Worm (Caenorhabditis elegans) whole organism, early embryonic: Measurements from ENCODE around the gene aldo-1.

ENCODE experiments used
- B0310.2 ChIP-seq: sonication (generic microtip); optimal IDR thresholded peaks from 2 replicates; lab custom pipeline; 2016; ENCODE audit warnings: mild to moderate bottlenecking, missing genetic modification characterization, missing compliant biosample characterization
- F13C5.2 ChIP-seq: sonication (generic microtip); optimal IDR thresholded peaks from 2 replicates; lab custom pipeline; 2017; ENCODE audit warnings: mild to moderate bottlenecking, missing genetic modification characterization, inconsistent platforms, missing compliant biosample characterization
- aly-1 ChIP-seq: sonication (generic microtip); optimal IDR thresholded peaks from 2 replicates; lab custom pipeline; 2016; ENCODE audit warnings: missing genetic modification characterization, missing compliant biosample characterization
- ama-1 ChIP-seq: fragments of 150-350 bp; optimal IDR thresholded peaks from 2 replicates; lab custom pipeline; 2014
- ceh-13 ChIP-seq: fragments of 200-800 bp; sonication (Bioruptor generic); optimal IDR thresholded peaks from 2 replicates; lab custom pipeline; 2018; ENCODE audit warnings: mild to moderate bottlenecking, missing genetic modification characterization, missing compliant biosample characterization
- ceh-36 ChIP-seq: sonication (generic microtip); optimal IDR thresholded peaks from 2 replicates; lab custom pipeline; 2016; ENCODE audit warnings: missing genetic modification characterization, inconsistent platforms, missing compliant biosample characterization
- ets-7 ChIP-seq: sonication (generic microtip); optimal IDR thresholded peaks from 2 replicates; lab custom pipeline; 2016; ENCODE audit warnings: missing genotype, missing genetic modification characterization, missing compliant biosample characterization
- flt-1 ChIP-seq: fragments of 200-800 bp; sonication (Bioruptor generic); IDR thresholded peaks from 2 replicates; pipeline ENCODE4 v1.3.6; 2022; ENCODE audit warnings: missing genetic modification characterization, missing compliant biosample characterization
- hmbx-1 ChIP-seq: sonication (generic microtip); optimal IDR thresholded peaks from 2 replicates; lab custom pipeline; 2016; ENCODE audit warnings: mild to moderate bottlenecking, missing genetic modification characterization, missing compliant biosample characterization
- hmg-4 ChIP-seq: fragments of 200-800 bp; sonication (Bioruptor generic); optimal IDR thresholded peaks from 2 replicates; lab custom pipeline; 2018; ENCODE audit warnings: mild to moderate bottlenecking, missing genetic modification characterization, missing compliant biosample characterization
- hnd-1 ChIP-seq: sonication (generic microtip); optimal IDR thresholded peaks from 2 replicates; lab custom pipeline; 2016; ENCODE audit warnings: missing genetic modification characterization, missing compliant biosample characterization
- pes-1 ChIP-seq: fragments of 200-800 bp; sonication (Bioruptor generic); IDR thresholded peaks from 2 replicates; pipeline ENCODE4 v1.3.6; 2022; ENCODE audit warnings: missing genetic modification reagents, missing genetic modification characterization, missing compliant biosample characterization
- tbx-11 ChIP-seq: fragments of 200-800 bp; sonication (Bioruptor generic); IDR thresholded peaks from 2 replicates; pipeline ENCODE4 v1.3.6; 2022; ENCODE audit warnings: missing genetic modification characterization, missing compliant biosample characterization
- tbx-37 ChIP-seq: fragments of 200-800 bp; sonication (Bioruptor generic); conservative IDR thresholded peaks from 2 replicates; pipeline ENCODE4 v1.3.6; 2022; ENCODE audit warnings: missing genetic modification reagents, missing genetic modification characterization, missing compliant biosample characterization
- tra-4 ChIP-seq: sonication (generic microtip); optimal IDR thresholded peaks from 2 replicates; lab custom pipeline; 2017; ENCODE audit warnings: missing genetic modification characterization, missing compliant biosample characterization

aldo-1 gene

DNA sequence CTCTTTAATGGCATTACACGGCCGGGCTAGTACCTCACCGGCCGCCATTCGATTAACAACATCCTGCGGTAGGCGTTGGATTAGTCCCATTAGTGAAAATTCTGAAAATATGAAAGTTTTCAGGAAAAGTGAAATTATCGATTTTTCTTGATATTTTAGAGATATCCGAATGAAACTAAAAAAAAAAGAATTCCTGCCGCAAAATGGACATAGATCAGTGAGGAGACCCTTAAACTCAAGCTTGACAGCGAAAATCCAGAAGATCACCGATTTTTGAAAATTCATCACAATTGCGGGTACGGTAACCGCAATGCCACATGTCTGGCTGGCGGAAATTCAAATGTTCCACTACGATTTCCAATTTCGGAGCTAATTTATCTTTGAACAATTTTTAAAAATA is 50.3 kb downstream of the aldo-1 start, which contains the start of gene mlh-1:
Gene mlh-1, minus strand, starts transcription at position 101 of the 400 bp plus-strand sequence.
- TF ChIP-seq ceh-36 (tag; lab: Kevin White, UChicago): no peak
- TF ChIP-seq B0310.2 (tag; lab: Kevin White, UChicago): no peak
- TF ChIP-seq pes-1: no peak
- no peak for TF ChIP-seq ama-1 (lab: Kevin White, UChicago)
- no peak for TF ChIP-seq tra-4 (tag; lab: Kevin White, UChicago)
- no peak for TF ChIP-seq ets-7 (tag; lab: Kevin White, UChicago)
- no peak for TF ChIP-seq hnd-1
- no peak for TF ChIP-seq tbx-37 (GFP tag; lab: Robert Waterston, UW)
- no peak for TF ChIP-seq F13C5.2
- no peak for TF ChIP-seq hmbx-1 (tag; lab: Kevin White, UChicago)
- no peak for TF ChIP-seq hmg-4 (GFP tag; lab: Kevin White, UChicago)
- TF ChIP-seq aly-1 (tag; lab: Kevin White, UChicago): no peak
- TF ChIP-seq flt-1 (GFP tag; lab: Robert Waterston, UW): no peak
- no peak for TF ChIP-seq tbx-11
- no peak for TF ChIP-seq ceh-13 (GFP tag; lab: Kevin White, UChicago)
